Worm (Caenorhabditis elegans): Measurements from ENCODE around the gene orai-1.

orai-1 gene

ce11 chrIII:627838-628237 lies 18.7 kb upstream of the orai-1 start, which contains the start of gene T19C3.5:
T19C3.5 (minus strand) TSS chrIII:627938.
- TF ChIP-seq scrt-1 (GFP tag; IDR thresholded peaks at IDR 0.05) = no peak

- peak; percentile 62; the same call in 1 of the 2 replicates for TF ChIP-seq pes-1 (GFP tag; IDR thresholded peaks at IDR 0.05)
- peak; percentile 47 for TF ChIP-seq tbx-37 (GFP tag; conservative IDR thresholded peaks at IDR 0.05)
- peak; percentile 75 for TF ChIP-seq scrt-1 (GFP tag; IDR thresholded peaks at IDR 0.05)
- TF ChIP-seq tbx-11 (GFP tag; IDR thresholded peaks at IDR 0.05) = peak; percentile 46; the same call in 1 of the 2 replicates
Measured at ce11 chrIII:628942-629341, 17.6 kb upstream of the orai-1 start.

DNA sequence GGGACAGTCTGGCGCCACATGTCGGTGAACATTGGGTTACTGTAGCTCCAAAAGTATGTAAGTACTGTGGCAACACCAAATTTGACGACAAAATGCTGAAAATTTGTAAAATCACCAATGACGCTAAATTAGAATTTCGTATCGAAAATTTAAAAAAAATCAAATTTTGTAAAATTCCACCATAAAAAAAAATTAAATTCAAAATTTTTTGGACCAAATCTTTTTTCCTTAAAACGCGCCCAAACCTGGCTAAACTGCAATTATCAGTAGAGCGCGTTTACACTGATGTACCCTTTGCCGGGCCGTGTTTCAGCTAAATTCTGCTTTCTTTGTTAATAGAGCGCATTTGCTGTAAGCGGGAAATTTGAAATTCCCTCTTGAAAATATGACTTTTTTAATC lies 15.1 kb upstream of the orai-1 start, which contains the start of gene T19C3.6:
Gene T19C3.6 (minus strand): TSS at position 101 of the 400 bp plus-strand sequence.
- TF ChIP-seq sea-1 (GFP tag; conservative IDR thresholded peaks at IDR 0.05) (no peak), aly-1 (tag; optimal IDR thresholded peaks at IDR 0.05) (no peak), tra-4 (tag; optimal IDR thresholded peaks at IDR 0.05) (no peak), hmg-4 (GFP tag; optimal IDR thresholded peaks at IDR 0.05) (no peak), ama-1 (optimal IDR thresholded peaks at IDR 0.05) (no peak), ets-7 (tag; optimal IDR thresholded peaks at IDR 0.05) (no peak), F13C5.2 (tag; optimal IDR thresholded peaks at IDR 0.05) (no peak), hmbx-1 (tag; optimal IDR thresholded peaks at IDR 0.05) (no peak), hnd-1 (tag; optimal IDR thresholded peaks at IDR 0.05) (no peak), tbx-37 (GFP tag; conservative IDR thresholded peaks at IDR 0.05) (no peak)

ce11 chrIII:634618-635017 lies 11.9 kb upstream of the orai-1 start, which contains the start of gene fem-2:
fem-2 (minus strand) TSS chrIII:634626.
- TF ChIP-seq F13C5.2 (tag; optimal IDR thresholded peaks at IDR 0.05) (peak; percentile 12), ceh-13 (GFP tag; optimal IDR thresholded peaks at IDR 0.05) (no peak), flt-1 (GFP tag; IDR thresholded peaks at IDR 0.05) (no peak), aly-1 (tag; optimal IDR thresholded peaks at IDR 0.05) (no peak), tbx-37 (GFP tag; conservative IDR thresholded peaks at IDR 0.05) (no peak)

DNA sequence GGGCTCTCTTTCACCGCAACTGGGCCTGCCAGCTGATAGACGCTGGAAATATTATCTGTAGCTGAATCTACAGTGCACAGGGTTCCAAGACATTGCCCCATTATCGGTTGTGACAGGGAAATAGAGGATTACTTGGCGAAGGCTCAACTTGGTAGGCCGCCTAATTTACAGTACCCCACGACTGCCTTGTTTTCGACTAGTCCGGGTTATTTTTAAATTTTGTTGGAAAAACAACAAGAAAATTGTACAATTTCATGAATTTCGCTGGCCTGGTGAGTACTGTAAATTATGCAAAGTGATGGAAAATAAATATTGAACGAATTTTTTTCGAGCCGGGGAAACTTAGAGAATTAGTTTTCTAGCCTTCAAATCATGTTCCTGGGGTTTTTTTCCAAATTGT lies 10.5 kb upstream of the orai-1 start, which contains the start of gene T19C3.7:
Gene T19C3.7 (minus strand): TSS at position 101 of the 400 bp plus-strand sequence.
- TF ChIP-seq tbx-11 (GFP tag; IDR thresholded peaks at IDR 0.05) (no peak), ama-1 (optimal IDR thresholded peaks at IDR 0.05) (no peak), tbx-37 (GFP tag; conservative IDR thresholded peaks at IDR 0.05) (no peak), ets-7 (tag; optimal IDR thresholded peaks at IDR 0.05) (no peak), aly-1 (tag; optimal IDR thresholded peaks at IDR 0.05) (no peak), ceh-13 (GFP tag; optimal IDR thresholded peaks at IDR 0.05) (no peak), F13C5.2 (tag; optimal IDR thresholded peaks at IDR 0.05) (no peak), hmg-4 (GFP tag; optimal IDR thresholded peaks at IDR 0.05) (no peak), tra-4 (tag; optimal IDR thresholded peaks at IDR 0.05) (no peak), scrt-1 (GFP tag; IDR thresholded peaks at IDR 0.05) (no peak), hnd-1 (tag; optimal IDR thresholded peaks at IDR 0.05) (no peak), sea-1 (GFP tag; conservative IDR thresholded peaks at IDR 0.05) (no peak), B0310.2 (tag; optimal IDR thresholded peaks at IDR 0.05) (no peak), hmbx-1 (tag; optimal IDR thresholded peaks at IDR 0.05) (no peak), pes-1 (GFP tag; IDR thresholded peaks at IDR 0.05) (no peak), flt-1 (GFP tag; IDR thresholded peaks at IDR 0.05) (no peak), ceh-36 (tag; optimal IDR thresholded peaks at IDR 0.05) (no peak)

DNA sequence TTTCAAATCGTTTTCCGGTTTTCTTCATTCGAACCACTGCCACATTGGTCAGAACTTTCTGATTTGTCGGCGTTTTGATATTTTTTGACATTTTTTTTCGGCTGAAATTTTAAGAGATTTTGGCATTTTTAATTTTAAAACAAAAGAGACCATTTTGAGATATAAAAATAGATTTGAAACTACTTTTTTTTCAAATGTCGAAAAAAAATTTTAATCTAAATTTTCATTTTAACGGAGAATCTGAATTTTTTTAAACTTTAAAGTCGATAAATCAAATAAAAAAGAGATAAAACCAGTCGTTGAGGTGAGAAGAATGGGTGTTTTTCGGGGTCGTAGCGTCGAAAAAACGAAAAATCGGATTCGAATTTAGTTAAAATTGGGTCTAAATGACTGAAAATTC lies 8.2 kb upstream of the orai-1 start, which contains the start of gene sbds-1:
Gene sbds-1 (minus strand): TSS at position 101 of the 400 bp plus-strand sequence.
- TF ChIP-seq ets-7 (tag; optimal IDR thresholded peaks at IDR 0.05) = no peak
- TF ChIP-seq ceh-36 (tag; optimal IDR thresholded peaks at IDR 0.05) = no peak
- no peak for TF ChIP-seq tbx-37 (GFP tag; conservative IDR thresholded peaks at IDR 0.05)
- TF ChIP-seq F13C5.2 (tag; optimal IDR thresholded peaks at IDR 0.05) = no peak
- TF ChIP-seq tbx-11 (GFP tag; IDR thresholded peaks at IDR 0.05) = no peak
- TF ChIP-seq tra-4 (tag; optimal IDR thresholded peaks at IDR 0.05) = no peak
- TF ChIP-seq flt-1 (GFP tag; IDR thresholded peaks at IDR 0.05) = no peak

ce11 chrIII:640198-640803 lies 6.3 kb upstream of the orai-1 start, which contains the start of the genes tag-266 and tag-267:
tag-266 (minus strand) TSS chrIII:640226.
tag-267 (plus strand) TSS chrIII:640790.
- no peak for TF ChIP-seq sea-1 (GFP tag; conservative IDR thresholded peaks at IDR 0.05)
- TF ChIP-seq hmg-4 (GFP tag; optimal IDR thresholded peaks at IDR 0.05) = no peak
- peak; percentile 87 for TF ChIP-seq F13C5.2 (tag; optimal IDR thresholded peaks at IDR 0.05)
- TF ChIP-seq ceh-36 (tag; optimal IDR thresholded peaks at IDR 0.05) = no peak
- peak; percentile 78 for TF ChIP-seq pes-1 (GFP tag; IDR thresholded peaks at IDR 0.05)
- TF ChIP-seq ceh-13 (GFP tag; optimal IDR thresholded peaks at IDR 0.05) = peak; percentile 40
- peak; percentile 63 for TF ChIP-seq hnd-1 (tag; optimal IDR thresholded peaks at IDR 0.05)
- no peak for TF ChIP-seq ama-1 (optimal IDR thresholded peaks at IDR 0.05)
- peak; percentile 58 for TF ChIP-seq tbx-37 (GFP tag; conservative IDR thresholded peaks at IDR 0.05)
- TF ChIP-seq ets-7 (tag; optimal IDR thresholded peaks at IDR 0.05) = no peak
- no peak for TF ChIP-seq aly-1 (tag; optimal IDR thresholded peaks at IDR 0.05)
- peak; percentile 59 for TF ChIP-seq B0310.2 (tag; optimal IDR thresholded peaks at IDR 0.05)
- peak; percentile 35; the same call in 1 of the 2 replicates for TF ChIP-seq flt-1 (GFP tag; IDR thresholded peaks at IDR 0.05)
- peak; percentile 56 for TF ChIP-seq hmbx-1 (tag; optimal IDR thresholded peaks at IDR 0.05)
- TF ChIP-seq scrt-1 (GFP tag; IDR thresholded peaks at IDR 0.05) = no peak
- peak; percentile 71 for TF ChIP-seq tbx-11 (GFP tag; IDR thresholded peaks at IDR 0.05)
- TF ChIP-seq tra-4 (tag; optimal IDR thresholded peaks at IDR 0.05) = peak; percentile 18

- TF ChIP-seq ceh-36 (tag; optimal IDR thresholded peaks at IDR 0.05) = no peak
- no peak for TF ChIP-seq tbx-37 (GFP tag; conservative IDR thresholded peaks at IDR 0.05)
- TF ChIP-seq ceh-13 (GFP tag; optimal IDR thresholded peaks at IDR 0.05) = no peak
- TF ChIP-seq F13C5.2 (tag; optimal IDR thresholded peaks at IDR 0.05) = no peak
- no peak for TF ChIP-seq flt-1 (GFP tag; IDR thresholded peaks at IDR 0.05)
- TF ChIP-seq hmbx-1 (tag; optimal IDR thresholded peaks at IDR 0.05) = no peak
- no peak for TF ChIP-seq hmg-4 (GFP tag; optimal IDR thresholded peaks at IDR 0.05)
- no peak for TF ChIP-seq sea-1 (GFP tag; conservative IDR thresholded peaks at IDR 0.05)
- TF ChIP-seq tbx-11 (GFP tag; IDR thresholded peaks at IDR 0.05) = no peak
- no peak for TF ChIP-seq scrt-1 (GFP tag; IDR thresholded peaks at IDR 0.05)
- TF ChIP-seq tra-4 (tag; optimal IDR thresholded peaks at IDR 0.05) = no peak
- no peak for TF ChIP-seq hnd-1 (tag; optimal IDR thresholded peaks at IDR 0.05)
- no peak for TF ChIP-seq aly-1 (tag; optimal IDR thresholded peaks at IDR 0.05)
- TF ChIP-seq B0310.2 (tag; optimal IDR thresholded peaks at IDR 0.05) = no peak
- TF ChIP-seq ama-1 (optimal IDR thresholded peaks at IDR 0.05) = no peak
- TF ChIP-seq pes-1 (GFP tag; IDR thresholded peaks at IDR 0.05) = no peak
- no peak for TF ChIP-seq ets-7 (tag; optimal IDR thresholded peaks at IDR 0.05)
Measured at ce11 chrIII:641759-642158, 4.8 kb upstream of the orai-1 start, which contains the start of gene W06E11.1. W06E11.1 (plus strand) TSS chrIII:642059.

Data from whole organism, early embryonic.